Fruit fly (Drosophila melanogaster): ENCODE results near the gene CG33181.

Gene CG33181

DNA sequence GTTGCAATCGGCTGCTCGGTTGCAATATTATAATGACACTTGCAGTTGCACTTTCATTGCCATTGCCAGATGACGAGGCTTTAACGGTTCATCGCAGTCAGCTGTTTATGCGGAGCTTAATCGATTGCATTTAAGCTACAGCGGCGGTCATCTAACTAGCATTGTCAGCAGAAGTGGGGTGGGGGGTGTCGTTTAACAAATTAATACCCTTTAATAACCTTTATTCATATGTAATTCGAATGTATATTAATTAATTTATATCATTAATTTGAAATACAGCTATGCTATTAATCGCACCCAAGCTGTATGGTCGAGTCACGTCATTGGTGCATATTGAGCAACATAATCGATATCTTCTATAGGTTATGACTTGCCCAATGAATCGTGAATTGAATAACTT lies 3.7 kb downstream of the CG33181 start (continued):
- TF ChIP-seq Ets96B (tag; optimal IDR thresholded peaks at IDR 0.05) (peak; percentile 73), CG11762 (GFP tag; optimal IDR thresholded peaks at IDR 0.05; ENCODE audit: insufficient read depth) (peak; percentile 66), esn (GFP tag; optimal IDR thresholded peaks at IDR 0.05) (peak; percentile 72), CG31627 (GFP tag; optimal IDR thresholded peaks at IDR 0.05) (peak; percentile 67), CG6163 (GFP tag; IDR thresholded peaks at IDR 0.05) (peak; percentile 93), CG15336 (GFP tag; IDR thresholded peaks at IDR 0.05) (peak; percentile 87), Sox14 (GFP tag; optimal IDR thresholded peaks at IDR 0.05) (peak; percentile 45), dsx (GFP tag; optimal IDR thresholded peaks at IDR 0.05; ENCODE audit: poor library complexity, severe bottlenecking) (peak; percentile 62), CG1621 (tag; optimal IDR thresholded peaks at IDR 0.05) (peak; percentile 68), CG8632 (GFP tag; optimal IDR thresholded peaks at IDR 0.05) (peak; percentile 78), CG32006 (GFP tag; optimal IDR thresholded peaks at IDR 0.05) (peak; percentile 86), CG3919 (GFP tag; optimal IDR thresholded peaks at IDR 0.05) (peak; percentile 84), Sox102F (GFP tag; optimal IDR thresholded peaks at IDR 0.05) (peak; percentile 65), CG3032 (tag; optimal IDR thresholded peaks at IDR 0.05) (peak; percentile 71), fd85E (GFP tag; optimal IDR thresholded peaks at IDR 0.05) (peak; percentile 57), Ets21C (GFP tag; optimal IDR thresholded peaks at IDR 0.05) (peak; percentile 28), CG34406 (GFP tag; optimal IDR thresholded peaks at IDR 0.05) (peak; percentile 82), fd59A (GFP tag; optimal IDR thresholded peaks at IDR 0.05) (peak; percentile 62), CG8119 (GFP tag; IDR thresholded peaks at IDR 0.05) (peak; percentile 88), Eip78C (GFP tag) (peak; percentile 86)

DNA sequence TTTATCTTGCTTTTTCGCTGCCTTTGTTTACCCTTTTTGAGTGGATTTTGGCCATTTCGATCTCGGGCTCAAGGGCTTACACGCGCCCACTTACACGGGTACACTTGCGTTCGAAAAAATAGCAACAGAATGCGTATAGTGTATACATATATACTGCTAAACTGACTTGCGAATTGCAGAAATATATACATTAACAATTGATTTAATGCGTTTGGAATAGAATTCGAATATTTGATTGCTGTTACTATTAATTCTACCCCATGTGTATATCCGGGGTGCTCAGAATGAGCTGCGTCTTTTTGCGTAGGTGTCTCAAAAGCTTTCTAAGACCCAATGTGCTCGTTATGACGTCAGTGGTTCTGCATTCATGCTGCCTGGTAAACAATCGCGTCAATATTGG lies 4.3 kb downstream of the CG33181 start:
- no peak for TF ChIP-seq Ets21C (GFP tag; optimal IDR thresholded peaks at IDR 0.05)
- no peak for TF ChIP-seq CG10669 (GFP tag; optimal IDR thresholded peaks at IDR 0.05)
- peak; percentile 10 for TF ChIP-seq Sox102F (GFP tag; optimal IDR thresholded peaks at IDR 0.05)
- TF ChIP-seq CG6808 (GFP tag; optimal IDR thresholded peaks at IDR 0.05) = no peak
- peak; percentile 77 for TF ChIP-seq Eip78C (GFP tag)
- TF ChIP-seq Sox14 (GFP tag; optimal IDR thresholded peaks at IDR 0.05) = no peak
- peak; percentile 65 for TF ChIP-seq svp (GFP tag)
- TF ChIP-seq CG6163 (GFP tag; IDR thresholded peaks at IDR 0.05) = 0 out of 3 replicates have a peak, but pooled peaks have one; percentile 31
- 0 out of 3 replicates have a peak, but pooled peaks have one; percentile 30 for TF ChIP-seq eg (GFP tag; IDR thresholded peaks at IDR 0.05)
- peak; percentile 1 for TF ChIP-seq esn (GFP tag; optimal IDR thresholded peaks at IDR 0.05)
- TF ChIP-seq Smox (GFP tag; optimal IDR thresholded peaks at IDR 0.05) = no peak
- no peak for TF ChIP-seq Lpt (GFP tag; optimal IDR thresholded peaks at IDR 0.05)
- TF ChIP-seq ss (GFP tag; optimal IDR thresholded peaks at IDR 0.05) = no peak

DNA sequence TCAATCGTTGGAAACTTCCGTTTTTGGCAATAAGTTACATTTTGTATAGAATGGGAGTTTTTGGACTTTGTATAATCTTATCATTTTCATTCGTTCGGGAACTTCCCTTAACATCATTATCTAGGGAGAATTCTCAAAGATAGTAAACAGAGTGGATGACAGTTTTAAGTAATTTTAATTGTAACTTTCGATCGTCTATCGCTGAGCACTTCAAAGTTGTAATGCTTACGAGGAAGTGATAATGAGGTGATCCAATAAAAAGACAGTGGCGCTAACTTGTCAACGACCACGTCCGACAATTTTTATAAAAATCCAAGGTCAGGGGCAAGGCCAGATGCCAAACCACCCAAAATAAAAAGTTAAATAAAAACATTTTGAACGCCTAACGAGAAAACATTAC lies 7.2 kb downstream of the CG33181 start:
- TF ChIP-seq CG15336 (GFP tag; IDR thresholded peaks at IDR 0.05) (no peak), Hr38 (GFP tag; optimal IDR thresholded peaks at IDR 0.05) (no peak), Smox (GFP tag; optimal IDR thresholded peaks at IDR 0.05) (no peak), Eip78C (GFP tag) (no peak), CG3919 (GFP tag; optimal IDR thresholded peaks at IDR 0.05) (no peak), dac (GFP tag; optimal IDR thresholded peaks at IDR 0.05) (no peak), CG6792 (GFP tag; optimal IDR thresholded peaks at IDR 0.05) (no peak), Eip75B (GFP tag; optimal IDR thresholded peaks at IDR 0.05) (no peak), Sox102F (GFP tag; optimal IDR thresholded peaks at IDR 0.05) (no peak), CG10669 (GFP tag; optimal IDR thresholded peaks at IDR 0.05) (no peak)

DNA sequence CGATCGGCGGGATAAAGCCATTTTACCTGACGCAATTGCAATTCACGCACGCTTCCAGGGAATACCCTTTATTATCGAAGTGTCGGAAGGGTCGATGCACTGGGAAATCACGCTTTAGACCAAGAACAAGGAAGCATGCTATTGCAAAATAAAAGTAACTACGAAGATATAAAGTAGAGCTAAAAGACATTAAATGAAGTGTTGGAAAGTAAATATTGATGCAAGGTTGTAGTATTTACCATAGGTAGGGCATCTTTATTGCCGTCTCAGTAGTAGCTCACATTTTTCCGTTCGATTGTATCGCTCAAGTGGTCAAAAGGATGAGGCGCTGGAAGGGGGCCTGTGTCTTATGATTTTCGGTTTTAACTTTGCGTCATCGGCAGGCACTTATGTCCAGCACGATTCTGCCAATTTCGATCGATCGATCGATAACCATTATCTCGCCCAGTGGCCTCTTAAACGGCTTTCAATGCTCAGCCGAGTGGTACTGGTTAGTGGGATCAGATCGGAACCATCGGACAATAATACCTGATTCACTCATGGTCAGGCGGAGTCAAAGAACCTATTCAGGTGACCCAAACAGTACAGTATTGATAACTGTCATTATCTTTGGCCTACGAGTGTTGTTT lies 8.6 kb downstream of the CG33181 start:
- TF ChIP-seq Blimp-1 (GFP tag; optimal IDR thresholded peaks at IDR 0.05) (no peak), OdsH (GFP tag; optimal IDR thresholded peaks at IDR 0.05) (peak; percentile 3), CG11294 (GFP tag; IDR thresholded peaks at IDR 0.05) (no peak), CG8119 (GFP tag; IDR thresholded peaks at IDR 0.05) (no peak), Sox14 (GFP tag; optimal IDR thresholded peaks at IDR 0.05) (peak; percentile 37), cyc (GFP tag; optimal IDR thresholded peaks at IDR 0.05) (peak; percentile 20), CG3032 (tag; optimal IDR thresholded peaks at IDR 0.05) (no peak), Gug (GFP tag; IDR thresholded peaks at IDR 0.05) (no peak), esn (GFP tag; optimal IDR thresholded peaks at IDR 0.05) (peak; percentile 31), pdm3 (GFP tag; optimal IDR thresholded peaks at IDR 0.05) (peak; percentile 23), achi (GFP tag; optimal IDR thresholded peaks at IDR 0.05) (peak; percentile 0), lz (GFP tag; optimal IDR thresholded peaks at IDR 0.05) (peak; percentile 24), svp (GFP tag) (peak; percentile 50), Eip75B (GFP tag; optimal IDR thresholded peaks at IDR 0.05) (peak; percentile 5), CG8632 (GFP tag; optimal IDR thresholded peaks at IDR 0.05) (peak; percentile 29), Hr39 (GFP tag; optimal IDR thresholded peaks at IDR 0.05) (peak; percentile 7), Eip78C (GFP tag) (peak; percentile 67), Met (GFP tag; optimal IDR thresholded peaks at IDR 0.05) (peak; percentile 17), vri (GFP tag; optimal IDR thresholded peaks at IDR 0.05) (peak; percentile 49), CG10669 (GFP tag; optimal IDR thresholded peaks at IDR 0.05) (peak; percentile 7), CG34406 (GFP tag; optimal IDR thresholded peaks at IDR 0.05) (peak; percentile 8), Ets96B (tag; optimal IDR thresholded peaks at IDR 0.05) (peak; percentile 16), CG15336 (GFP tag; IDR thresholded peaks at IDR 0.05) (0 out of 2 replicates have a peak, but pooled peaks have one; percentile 22), topi (GFP tag; optimal IDR thresholded peaks at IDR 0.05) (peak; percentile 10), CG3919 (GFP tag; optimal IDR thresholded peaks at IDR 0.05) (peak; percentile 18)

All from whole organism, prepupa.